Worm (Caenorhabditis elegans) whole organism, L4/young adult: ENCODE measurements around the gene fzr-1.

Experiments
- W03F9.2 ChIP-seq: fragments of 150-350 bp; optimal IDR thresholded peaks from 2 replicates; lab custom pipeline; 2014; ENCODE audit warnings: missing biosample characterization, missing genetic modification characterization
- dao-5 ChIP-seq: sonication (generic microtip); optimal IDR thresholded peaks from 2 replicates; lab custom pipeline; 2016; ENCODE audit warnings: missing genotype, missing genetic modification characterization, moderate library complexity, missing compliant biosample characterization
- him-1 ChIP-seq: sonication (generic microtip); optimal IDR thresholded peaks from 2 replicates; lab custom pipeline; 2016; ENCODE audit warnings: missing genotype, missing genetic modification reagents, missing genetic modification characterization, missing compliant biosample characterization

fzr-1 gene

DNA sequence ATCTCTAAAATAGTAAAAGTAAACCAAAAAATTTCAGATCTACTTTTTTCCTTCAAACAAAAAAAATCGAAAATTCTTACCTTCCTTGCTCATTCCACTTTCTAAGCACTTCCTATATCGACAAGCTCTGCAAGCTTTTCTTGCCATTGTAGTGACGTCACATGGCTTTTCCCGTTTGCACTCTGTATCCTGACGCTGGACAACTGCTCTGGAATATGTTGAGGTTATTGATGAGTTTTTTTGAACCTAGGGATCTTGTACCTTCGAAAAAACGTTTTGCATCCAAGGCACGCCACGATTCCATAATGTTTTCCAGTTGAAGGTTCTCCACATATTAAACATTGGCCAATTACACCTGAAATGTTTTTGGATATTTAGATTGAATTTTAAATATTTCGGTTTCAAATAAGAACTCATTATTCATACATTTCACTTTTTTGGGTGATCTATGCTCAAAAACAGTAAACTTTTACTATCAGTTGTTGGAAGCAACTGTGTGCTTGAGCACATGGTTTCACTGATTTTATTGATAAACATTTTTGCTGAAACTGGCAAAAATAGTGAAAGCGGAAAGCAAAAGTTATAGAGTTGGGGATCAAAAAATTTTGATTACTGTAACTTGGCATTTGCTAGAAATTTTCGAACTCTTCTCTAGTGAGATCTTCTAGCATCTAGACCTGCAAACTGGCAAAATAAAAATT is 44.1 kb downstream of the fzr-1 start:
- TF ChIP-seq W03F9.2 (tag; lab: Kevin White, UChicago), result no peak
- TF ChIP-seq him-1 (tag; lab: Kevin White, UChicago), result no peak
- no peak for TF ChIP-seq dao-5

DNA sequence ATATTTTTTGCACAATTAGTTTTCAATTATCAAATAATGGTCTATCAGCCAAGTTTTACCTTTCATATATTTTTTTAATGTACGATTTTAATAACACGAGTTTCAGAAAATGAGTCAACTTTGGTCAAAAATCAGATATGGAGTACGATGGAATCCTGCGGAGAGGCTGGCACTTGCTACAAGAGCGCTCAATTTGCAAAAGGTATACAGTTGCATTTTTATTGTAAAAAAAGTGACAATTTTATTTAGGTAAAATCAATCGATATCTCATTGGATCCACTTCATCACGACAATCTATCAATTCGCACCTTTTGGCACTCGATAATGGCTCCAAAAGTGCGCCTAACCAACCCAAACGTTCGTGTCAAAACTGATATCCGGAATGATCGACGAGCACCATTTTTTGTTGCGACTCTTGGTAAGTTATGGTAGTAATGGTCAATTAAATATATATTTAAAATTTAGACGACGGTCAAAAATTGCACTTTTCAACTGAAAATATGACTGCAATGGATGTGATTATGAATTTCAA is 46.7 kb downstream of the fzr-1 start, which contains the start of gene mrpl-53:
mrpl-53 (plus strand) TSS at position 107 of the 532 bp plus-strand sequence.
- TF ChIP-seq W03F9.2 (tag; lab: Kevin White, UChicago) (no peak), dao-5 (no peak), him-1 (tag; lab: Kevin White, UChicago) (no peak)

ce11 chrII:9596401-9596800 is 47.9 kb downstream of the fzr-1 start, which contains the start of gene E02H1.6:
Gene E02H1.6, plus strand, starts transcription at chrII:9596701.
- no peak for TF ChIP-seq dao-5
- no peak for TF ChIP-seq him-1 (tag; lab: Kevin White, UChicago)
- TF ChIP-seq W03F9.2 (tag; lab: Kevin White, UChicago), result no peak

DNA sequence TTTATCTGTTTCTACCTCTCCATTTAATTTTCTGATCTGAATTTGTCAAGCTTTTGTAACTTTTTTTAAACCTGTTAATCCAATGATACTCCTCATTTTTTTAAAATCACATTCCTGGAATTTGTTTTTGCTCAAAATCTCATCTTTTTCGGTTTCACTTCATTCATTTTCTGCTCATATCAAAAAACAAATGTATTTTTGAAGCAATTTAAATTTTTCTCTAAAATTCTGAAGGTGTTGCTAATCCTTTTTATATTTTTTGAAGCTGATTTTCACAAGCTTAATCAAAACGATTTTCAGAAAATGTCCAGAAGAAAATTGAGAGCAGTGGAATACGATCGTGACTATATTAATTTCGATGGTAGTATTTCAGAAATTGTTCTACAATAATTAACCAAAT is 49.3 kb downstream of the fzr-1 start, which contains the start of gene E02H1.5:
E02H1.5 (plus strand) TSS at position 301 of the 400 bp plus-strand sequence.
- TF ChIP-seq him-1 (tag; lab: Kevin White, UChicago) (no peak), dao-5 (no peak), W03F9.2 (tag; lab: Kevin White, UChicago) (no peak)

ce11 chrII:9592737-9593136 is 51.5 kb downstream of the fzr-1 start, which contains the start of gene parp-2:
Gene parp-2, plus strand, starts transcription at chrII:9593037.
- TF ChIP-seq him-1 (tag; lab: Kevin White, UChicago) (no peak), dao-5 (no peak), W03F9.2 (tag; lab: Kevin White, UChicago) (no peak)

ce11 chrII:9591071-9591470 is 53.2 kb downstream of the fzr-1 start, which contains the start of the genes E02H1.1 and tag-124:
Gene E02H1.1, minus strand, starts transcription at chrII:9591164.
Gene tag-124, plus strand, starts transcription at chrII:9591292.
- TF ChIP-seq dao-5 (no peak), him-1 (tag; lab: Kevin White, UChicago) (no peak), W03F9.2 (tag; lab: Kevin White, UChicago) (peak; percentile 55)
